Worm (Caenorhabditis elegans) whole organism, late embryonic: ENCODE data around the gene ZC204.12.
"Not testable (repeated sequence)": the region's sequence is repeated elsewhere in the genome, so short reads cannot be mapped to it uniquely, and the experiment has no call there.

Source experiments
- C08G9.2 ChIP-seq: sonication (generic microtip); optimal IDR thresholded peaks from 2 replicates; lab custom pipeline; 2016; ENCODE audit warnings: mild to moderate bottlenecking, missing genetic modification characterization, moderate library complexity, missing compliant biosample characterization
- K09A11.1 ChIP-seq: sonication (generic microtip); optimal IDR thresholded peaks from 2 replicates; lab custom pipeline; 2017; ENCODE audit warnings: antibody characterized with exemption, mild to moderate bottlenecking, missing genetic modification characterization, missing compliant biosample characterization; ENCODE audit not compliant: insufficient read depth
- T23F11.4 ChIP-seq: fragments of 200-800 bp; sonication (Bioruptor generic); optimal IDR thresholded peaks from 2 replicates; lab custom pipeline; 2018; ENCODE audit warnings: mild to moderate bottlenecking, missing genetic modification characterization, missing compliant biosample characterization
- ahr-1 ChIP-seq: sonication (generic microtip); optimal IDR thresholded peaks from 2 replicates; lab custom pipeline; 2016; ENCODE audit warnings: missing genetic modification characterization, missing compliant biosample characterization
- ama-1 ChIP-seq: fragments of 150-350 bp; optimal IDR thresholded peaks from 2 replicates; lab custom pipeline; 2014
- ceh-14 ChIP-seq: sonication (generic microtip); optimal IDR thresholded peaks from 2 replicates; lab custom pipeline; 2016; ENCODE audit warnings: missing genotype, missing genetic modification characterization, missing compliant biosample characterization
- ceh-19 ChIP-seq: fragments of 200-800 bp; sonication (Bioruptor generic); optimal IDR thresholded peaks from 2 replicates; lab custom pipeline; 2018; ENCODE audit warnings: mild to moderate bottlenecking, missing genetic modification characterization, missing compliant biosample characterization
- ceh-2 ChIP-seq: sonication (generic microtip); optimal IDR thresholded peaks from 2 replicates; lab custom pipeline; 2016; ENCODE audit warnings: missing genotype, missing genetic modification characterization, missing compliant biosample characterization
- ceh-24 ChIP-seq: sonication (generic microtip); optimal IDR thresholded peaks from 2 replicates; lab custom pipeline; 2016; ENCODE audit warnings: mild to moderate bottlenecking, missing genetic modification characterization, missing compliant biosample characterization
- ceh-31 ChIP-seq: sonication (generic microtip); optimal IDR thresholded peaks from 2 replicates; lab custom pipeline; 2016; ENCODE audit warnings: missing genetic modification characterization, missing compliant biosample characterization
- ceh-34 ChIP-seq: sonication (generic microtip); optimal IDR thresholded peaks from 2 replicates; lab custom pipeline; 2016; ENCODE audit warnings: mild to moderate bottlenecking, missing genetic modification characterization, missing compliant biosample characterization
- dve-1 ChIP-seq: sonication (generic microtip); optimal IDR thresholded peaks from 2 replicates; lab custom pipeline; 2017; ENCODE audit warnings: antibody characterized with exemption, mild to moderate bottlenecking, missing genetic modification characterization, missing compliant biosample characterization
- elt-2 ChIP-seq: sonication (generic microtip); optimal IDR thresholded peaks from 2 replicates; lab custom pipeline; 2016; ENCODE audit warnings: missing genetic modification reagents, missing genetic modification characterization, missing compliant biosample characterization
- elt-4 ChIP-seq: sonication (generic microtip); optimal IDR thresholded peaks from 2 replicates; lab custom pipeline; 2016; ENCODE audit warnings: missing genetic modification characterization, missing compliant biosample characterization
- ets-4 ChIP-seq: sonication (generic microtip); optimal IDR thresholded peaks from 2 replicates; lab custom pipeline; 2016; ENCODE audit warnings: missing genetic modification characterization, missing compliant biosample characterization
- eyg-1 ChIP-seq: sonication (generic microtip); optimal IDR thresholded peaks from 2 replicates; lab custom pipeline; 2016; ENCODE audit warnings: missing genotype, missing genetic modification characterization, missing compliant biosample characterization
- fax-1 ChIP-seq: sonication (generic microtip); optimal IDR thresholded peaks from 2 replicates; lab custom pipeline; 2016; ENCODE audit warnings: missing genotype, missing genetic modification characterization, missing compliant biosample characterization
- fkh-10 ChIP-seq: fragments of 150-350 bp; optimal IDR thresholded peaks from 2 replicates; lab custom pipeline; 2014; ENCODE audit warnings: missing biosample characterization, missing genetic modification reagents, missing genetic modification characterization
- hlh-13 ChIP-seq: fragments of 200-800 bp; sonication (Bioruptor generic); optimal IDR thresholded peaks from 2 replicates; lab custom pipeline; 2018; ENCODE audit warnings: mild to moderate bottlenecking, missing genetic modification characterization, missing compliant biosample characterization
- hlh-30 ChIP-seq: sonication (generic microtip); optimal IDR thresholded peaks from 2 replicates; lab custom pipeline; 2017; ENCODE audit warnings: antibody characterized with exemption, missing genetic modification characterization, missing compliant biosample characterization; ENCODE audit not compliant: insufficient read depth
- hlh-8 ChIP-seq: sonication (generic microtip); optimal IDR thresholded peaks from 2 replicates; lab custom pipeline; 2016; ENCODE audit warnings: missing genotype, missing genetic modification characterization, missing compliant biosample characterization
- lim-6 ChIP-seq: sonication (generic microtip); optimal IDR thresholded peaks from 2 replicates; lab custom pipeline; 2016; ENCODE audit warnings: missing genetic modification characterization, missing compliant biosample characterization
- lin-11 ChIP-seq: fragments of 200-800 bp; sonication (Bioruptor generic); optimal IDR thresholded peaks from 2 replicates; lab custom pipeline; 2018; ENCODE audit warnings: mild to moderate bottlenecking, missing genetic modification characterization, missing compliant biosample characterization
- mec-3 ChIP-seq: sonication (generic microtip); optimal IDR thresholded peaks from 2 replicates; lab custom pipeline; 2016; ENCODE audit warnings: borderline replicate concordance, missing genetic modification characterization, missing compliant biosample characterization
- nhr-11 ChIP-seq: fragments of 150-350 bp; optimal IDR thresholded peaks from 2 replicates; lab custom pipeline; 2014; ENCODE audit warnings: missing biosample characterization, missing genetic modification characterization
- pat-9 ChIP-seq: fragments of 200-800 bp; sonication (Bioruptor generic); optimal IDR thresholded peaks from 2 replicates; lab custom pipeline; 2018; ENCODE audit warnings: mild to moderate bottlenecking, missing genetic modification characterization, moderate library complexity, missing compliant biosample characterization
- pha-4 ChIP-seq: fragments of 150-350 bp; optimal IDR thresholded peaks from 2 replicates; lab custom pipeline; 2018; ENCODE audit warnings: missing biosample characterization, missing genetic modification reagents, missing genetic modification characterization
- ref-2 ChIP-seq: sonication (generic microtip); optimal IDR thresholded peaks from 2 replicates; lab custom pipeline; 2016; ENCODE audit warnings: missing genetic modification characterization, missing compliant biosample characterization
- sdc-2 ChIP-seq: sonication (generic microtip); optimal IDR thresholded peaks from 2 replicates; lab custom pipeline; 2016; ENCODE audit warnings: missing genotype, missing genetic modification characterization, missing compliant biosample characterization
- tbx-2 ChIP-seq: sonication (generic microtip); optimal IDR thresholded peaks from 2 replicates; lab custom pipeline; 2016; ENCODE audit warnings: missing genetic modification characterization, missing compliant biosample characterization
- tbx-7 ChIP-seq: sonication (generic microtip); optimal IDR thresholded peaks from 2 replicates; lab custom pipeline; 2016; ENCODE audit warnings: missing genotype, missing genetic modification characterization, missing compliant biosample characterization
- unc-3 ChIP-seq, 2 experiments: fragments of 200-800 bp in 1 of 2; sonication (Bioruptor generic) in 1 of 2; sonication (generic microtip) in 1 of 2; conservative IDR thresholded peaks in 1 of 2; optimal IDR thresholded peaks in 1 of 2; 2 replicates each; pipeline versions ENCODE4 v1.3.6 to Lab custom; 2016 to 2022; ENCODE audit warnings: missing compliant biosample characterization in 2 of 2, missing genetic modification characterization in 2 of 2, missing genetic modification reagents in 1 of 2
- unc-86 ChIP-seq: sonication (generic microtip); optimal IDR thresholded peaks from 2 replicates; lab custom pipeline; 2016; ENCODE audit warnings: missing genetic modification characterization, missing compliant biosample characterization
- ztf-16 ChIP-seq: sonication (generic microtip); optimal IDR thresholded peaks from 2 replicates; lab custom pipeline; 2017; ENCODE audit warnings: missing genetic modification characterization, missing compliant biosample characterization

ZC204.12 gene

DNA sequence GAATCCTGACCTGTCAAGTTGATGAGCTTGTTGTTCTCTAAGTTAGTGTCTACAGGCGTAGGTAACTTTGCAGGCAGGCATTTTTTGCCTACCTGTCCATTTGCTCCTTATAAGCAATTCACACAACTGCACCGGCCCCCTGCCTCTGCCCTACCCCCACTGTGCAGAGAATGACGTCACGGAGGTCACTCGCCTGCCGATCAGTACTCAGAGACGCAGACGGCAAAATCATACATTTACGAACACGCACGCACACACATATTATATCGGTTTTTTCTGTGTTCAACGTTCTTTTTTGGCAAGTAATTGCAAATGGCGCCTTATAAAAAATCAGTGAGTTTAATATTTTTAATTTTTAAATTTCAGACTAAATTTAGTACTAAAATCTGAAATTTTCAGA lies 6.4 kb upstream of the ZC204.12 start, which contains the start of gene duxl-1:
Gene duxl-1 (plus strand): TSS at position 184 of the 400 bp plus-strand sequence.
- TF ChIP-seq tbx-2 (peak; percentile 15), ref-2 (tag; lab: Kevin White, UChicago) (peak; percentile 25), elt-2 (tag; lab: Kevin White, UChicago) (peak; percentile 40), ets-4 (tag; lab: Kevin White, UChicago) (no peak), C08G9.2 (tag; lab: Kevin White, UChicago) (no peak), hlh-30 (tag; lab: Kevin White, UChicago) (peak; percentile 42)

DNA sequence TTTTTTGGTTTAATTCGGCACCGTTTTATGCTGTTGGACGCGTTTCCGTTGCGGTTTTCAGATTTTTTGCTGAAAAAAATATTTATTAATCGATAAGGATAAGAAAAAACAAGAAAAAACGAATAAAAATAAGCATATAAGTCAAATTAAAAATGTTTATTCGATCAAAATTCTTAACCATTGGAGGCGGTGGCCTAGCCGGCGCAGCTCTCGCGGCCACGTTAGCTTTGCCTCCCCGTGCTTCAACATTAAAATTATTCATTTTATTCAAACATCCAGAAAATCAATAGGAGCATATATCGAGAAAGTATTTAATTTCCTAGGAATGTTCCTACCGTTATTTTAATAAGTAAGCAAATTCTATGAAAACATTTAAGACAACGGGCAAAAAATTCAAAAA lies 5.8 kb upstream of the ZC204.12 start, which contains the start of gene ZC204.14:
Gene ZC204.14 (minus strand): TSS at position 69 of the 400 bp plus-strand sequence.
- TF ChIP-seq tbx-7 (no peak), C08G9.2 (tag; lab: Kevin White, UChicago) (no peak), hlh-8 (no peak), T23F11.4 (no peak), eyg-1 (no peak), nhr-11 (tag; lab: Kevin White, UChicago) (no peak), ahr-1 (tag; lab: Kevin White, UChicago) (no peak), lin-11 (tag; lab: Kevin White, UChicago) (no peak), ets-4 (tag; lab: Kevin White, UChicago) (no peak), lim-6 (tag; lab: Kevin White, UChicago) (no peak), hlh-13 (no peak), ceh-2 (no peak), mec-3 (tag; lab: Kevin White, UChicago) (no peak), K09A11.1 (no peak), unc-3 (GFP tag; conservative IDR thresholded peaks at IDR 0.05; lab: Robert Waterston, UW) (no peak), unc-3 (tag; optimal IDR thresholded peaks at IDR 0.05; lab: Kevin White, UChicago) (no peak), pat-9 (no peak)

DNA sequence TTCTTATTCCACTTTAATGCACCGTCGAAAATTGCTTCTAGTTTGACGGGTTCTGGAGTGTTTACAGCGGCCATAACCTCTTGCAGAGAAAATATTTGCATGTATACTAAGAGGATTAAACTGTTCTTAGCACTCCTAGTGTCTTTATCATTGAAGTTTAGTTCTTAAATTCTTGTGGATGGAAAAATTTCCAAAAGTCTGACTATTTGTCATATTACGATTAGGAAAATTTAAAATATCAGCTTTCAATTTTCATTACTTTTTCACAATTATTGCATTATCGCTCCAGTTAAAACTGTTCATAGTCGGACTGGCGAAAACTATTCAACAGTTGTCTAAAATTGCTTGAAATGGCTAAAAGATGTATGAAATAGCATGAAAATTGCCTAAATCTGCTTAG lies 3.8 kb upstream of the ZC204.12 start, which contains the start of gene ZC204.13:
Gene ZC204.13 (minus strand): TSS at position 101 of the 400 bp plus-strand sequence.
- not testable (repeated sequence) for TF ChIP-seq ceh-34, sdc-2, ceh-31 (tag; lab: Kevin White, UChicago)

DNA sequence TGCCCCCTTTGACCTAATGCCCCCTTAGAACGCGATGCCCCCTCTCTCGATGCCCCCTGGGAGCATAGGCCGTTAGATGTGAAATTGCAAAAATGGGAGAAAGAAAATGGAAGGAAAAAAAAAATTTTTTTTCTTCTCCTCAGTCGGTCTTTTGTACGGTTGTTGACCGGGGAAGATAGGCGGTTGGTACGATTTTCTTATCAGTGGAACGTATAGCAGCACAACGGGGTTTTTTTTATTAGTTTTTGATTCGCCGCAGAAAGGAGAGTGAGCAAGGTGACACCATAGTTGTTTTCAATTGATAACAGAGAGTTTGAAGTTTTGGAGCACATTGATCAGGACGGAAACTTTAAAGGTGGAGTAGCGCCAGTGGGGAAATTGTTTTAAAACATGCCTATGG lies 2.6 kb upstream of the ZC204.12 start:
- peak; percentile 16 for TF ChIP-seq elt-2 (tag; lab: Kevin White, UChicago)

DNA sequence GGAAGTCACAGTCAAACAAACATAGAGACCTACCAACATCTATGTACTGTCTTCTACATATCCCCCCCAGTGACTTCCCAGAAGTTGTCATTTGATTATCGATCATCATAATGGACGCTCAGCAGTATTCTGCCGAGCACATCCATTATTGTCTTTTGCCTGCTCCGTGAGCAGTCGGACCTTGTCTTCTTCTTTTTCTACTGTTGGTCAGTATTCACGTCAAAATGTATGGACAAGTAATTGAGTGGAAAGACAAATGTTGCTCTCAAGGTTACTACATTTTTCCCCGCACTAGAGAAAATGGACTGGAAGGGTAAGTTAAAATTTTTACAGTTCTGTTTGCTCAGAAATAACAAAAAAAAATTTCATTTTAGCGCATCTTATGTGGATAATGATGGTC lies 2.2 kb downstream of the ZC204.12 start, which contains the start of gene btb-12:
Gene btb-12 (plus strand): TSS at position 301 of the 400 bp plus-strand sequence.
- TF ChIP-seq pha-4 (tag; lab: Kevin White, UChicago) (no peak), unc-86 (tag; lab: Kevin White, UChicago) (no peak), ama-1 (lab: Kevin White, UChicago) (no peak), ceh-19 (no peak), ztf-16 (tag; lab: Kevin White, UChicago) (no peak), ceh-14 (tag; lab: Kevin White, UChicago) (no peak), mec-3 (tag; lab: Kevin White, UChicago) (no peak), ceh-24 (tag; lab: Kevin White, UChicago) (no peak), dve-1 (tag; lab: Kevin White, UChicago) (no peak), lin-11 (tag; lab: Kevin White, UChicago) (no peak), nhr-11 (tag; lab: Kevin White, UChicago) (no peak), unc-3 (GFP tag; conservative IDR thresholded peaks at IDR 0.05; lab: Robert Waterston, UW) (no peak), unc-3 (tag; optimal IDR thresholded peaks at IDR 0.05; lab: Kevin White, UChicago) (no peak), fkh-10 (no peak), fax-1 (tag; lab: Kevin White, UChicago) (no peak), elt-4 (tag; lab: Kevin White, UChicago) (no peak), ahr-1 (tag; lab: Kevin White, UChicago) (no peak), ceh-31 (tag; lab: Kevin White, UChicago) (no peak)
